Worm (Caenorhabditis elegans) whole organism, L4 larva: ENCODE data around the gene Y41C4A.6.
A peak's percentile ranks its signal among the peaks of the same experiment; 100 is the strongest.

Experiments
- R02D3.7 ChIP-seq: fragments of 150-350 bp; sonication (generic microtip); optimal IDR thresholded peaks from 3 replicates; lab custom pipeline; 2014; ENCODE audit warnings: missing biosample characterization, missing genetic modification characterization
- Y105C5A.15 ChIP-seq: fragments of 200-800 bp; sonication (Bioruptor generic); IDR thresholded peaks from 2 replicates; pipeline ENCODE4 v1.3.6; 2022; ENCODE audit warnings: missing genetic modification characterization, missing compliant biosample characterization
- Y48G9A.11 ChIP-seq: fragments of 200-800 bp; sonication (Bioruptor generic); IDR thresholded peaks from 2 replicates; pipeline ENCODE4 v1.3.6; 2022; ENCODE audit warnings: missing genetic modification reagents, missing genetic modification characterization, missing compliant biosample characterization
- Y75B8A.6 ChIP-seq: fragments of 200-800 bp; sonication (Bioruptor generic); IDR thresholded peaks from 2 replicates; pipeline ENCODE4 v1.3.6; 2022; ENCODE audit warnings: missing genetic modification reagents, missing genetic modification characterization, missing compliant biosample characterization
- ZK546.5 ChIP-seq, 2 experiments: sonication (generic microtip); optimal IDR thresholded peaks; 2 replicates each; lab custom pipeline; 2017; ENCODE audit warnings: missing biosample characterization in 2 of 2, missing genetic modification characterization in 2 of 2
- aha-1 ChIP-seq: fragments of 150-350 bp; peaks from one replicate; lab custom pipeline; 2014; ENCODE audit warnings: missing biosample characterization, missing genetic modification characterization
- ama-1 ChIP-seq: fragments of 150-350 bp; optimal IDR thresholded peaks from 2 replicates; lab custom pipeline; 2014; ENCODE audit warnings: inconsistent platforms, mixed read lengths
- arid-1 ChIP-seq: fragments of 200-800 bp; sonication (Bioruptor generic); conservative IDR thresholded peaks from 2 replicates; pipeline ENCODE4 v1.3.6; 2022; ENCODE audit warnings: missing genetic modification reagents, missing genetic modification characterization, missing compliant biosample characterization
- ceh-20 ChIP-seq: fragments of 200-800 bp; sonication (Bioruptor generic); IDR thresholded peaks from 2 replicates; pipeline ENCODE4 v1.3.6; 2022; ENCODE audit warnings: missing genetic modification reagents, missing genetic modification characterization, missing compliant biosample characterization
- ceh-32 ChIP-seq: sonication (generic microtip); optimal IDR thresholded peaks from 2 replicates; lab custom pipeline; 2016; ENCODE audit warnings: mild to moderate bottlenecking, missing genetic modification characterization, missing compliant biosample characterization; ENCODE audit not compliant: poor library complexity
- cey-2 ChIP-seq: sonication (generic microtip); optimal IDR thresholded peaks from 3 replicates; lab custom pipeline; 2017; ENCODE audit warnings: missing genetic modification characterization, mild to moderate bottlenecking, missing compliant biosample characterization, antibody characterized with exemption, borderline replicate concordance; ENCODE audit not compliant: insufficient read depth
- daf-16 ChIP-seq, 3 experiments: sonication (generic microtip); optimal IDR thresholded peaks; 2 replicates each; lab custom pipeline; 2016 to 2017; ENCODE audit warnings: missing genetic modification characterization in 3 of 3, missing genetic modification reagents in 3 of 3, mild to moderate bottlenecking in 2 of 3, missing compliant biosample characterization in 2 of 3, missing biosample characterization in 1 of 3, moderate library complexity in 1 of 3
- daf-19 ChIP-seq: fragments of 200-800 bp; sonication (Bioruptor generic); conservative IDR thresholded peaks from 2 replicates; pipeline ENCODE4 v1.3.6; 2022; ENCODE audit warnings: missing genetic modification characterization, missing compliant biosample characterization
- dmd-8 ChIP-seq: fragments of 200-800 bp; sonication (Bioruptor generic); IDR thresholded peaks from 2 replicates; pipeline ENCODE4 v1.3.6; 2022; ENCODE audit warnings: missing genetic modification characterization, missing compliant biosample characterization
- duxl-1 ChIP-seq: sonication (generic microtip); optimal IDR thresholded peaks from 2 replicates; lab custom pipeline; 2016; ENCODE audit warnings: mild to moderate bottlenecking, missing genetic modification characterization, moderate library complexity, missing compliant biosample characterization; ENCODE audit not compliant: poor library complexity
- hif-1 ChIP-seq, 2 experiments: sonication (generic microtip); optimal IDR thresholded peaks; 2 replicates each; lab custom pipeline; 2016 to 2017; ENCODE audit warnings: missing compliant biosample characterization in 2 of 2, missing genetic modification characterization in 2 of 2, missing genetic modification reagents in 2 of 2, missing genotype in 2 of 2, mild to moderate bottlenecking in 1 of 2
- hlh-11 ChIP-seq: fragments of 200-800 bp; sonication (Bioruptor generic); optimal IDR thresholded peaks from 2 replicates; lab custom pipeline; 2018; ENCODE audit warnings: mild to moderate bottlenecking, missing genetic modification characterization, missing compliant biosample characterization
- lin-15B ChIP-seq: fragments of 150-350 bp; sonication (generic microtip); optimal IDR thresholded peaks from 3 replicates; lab custom pipeline; 2014; ENCODE audit warnings: missing biosample characterization, missing genetic modification characterization
- lin-38 ChIP-seq: fragments of 200-800 bp; sonication (Bioruptor generic); IDR thresholded peaks from 2 replicates; pipeline ENCODE4 v1.3.6; 2022; ENCODE audit warnings: missing genetic modification reagents, missing genetic modification characterization, missing compliant biosample characterization
- lsy-2 ChIP-seq, 2 experiments: fragments of 150-350 bp in 1 of 2; sonication (generic microtip) in 1 of 2; optimal IDR thresholded peaks; 2 replicates each; lab custom pipeline; 2014 to 2017; ENCODE audit warnings: missing biosample characterization in 2 of 2, missing genetic modification characterization in 2 of 2
- madf-5 ChIP-seq, 2 experiments: fragments of 200-800 bp; sonication (Bioruptor generic); IDR thresholded peaks; 2 replicates each; pipeline ENCODE4 v1.3.6; 2022; ENCODE audit warnings: missing compliant biosample characterization in 2 of 2, missing genetic modification characterization in 2 of 2
- mdt-29 ChIP-seq: fragments of 200-800 bp; sonication (Bioruptor generic); IDR thresholded peaks from 2 replicates; pipeline ENCODE4 v1.3.6; 2022; ENCODE audit warnings: missing genetic modification reagents, missing genetic modification characterization, missing compliant biosample characterization
- mep-1 ChIP-seq: fragments of 150-350 bp; sonication (generic microtip); optimal IDR thresholded peaks from 3 replicates; lab custom pipeline; 2014; ENCODE audit warnings: missing biosample characterization, missing genetic modification characterization
- mes-2 ChIP-seq: sonication (generic microtip); optimal IDR thresholded peaks from 2 replicates; lab custom pipeline; 2016; ENCODE audit warnings: missing genotype, mild to moderate bottlenecking, missing genetic modification characterization, missing compliant biosample characterization; ENCODE audit not compliant: poor library complexity, severe bottlenecking
- mxl-3 ChIP-seq: fragments of 200-800 bp; sonication (Bioruptor generic); optimal IDR thresholded peaks from 2 replicates; lab custom pipeline; 2018; ENCODE audit warnings: mild to moderate bottlenecking, missing genetic modification characterization, missing compliant biosample characterization
- nhr-102 ChIP-seq: sonication (generic microtip); optimal IDR thresholded peaks from 2 replicates; lab custom pipeline; 2016; ENCODE audit warnings: mild to moderate bottlenecking, missing genetic modification characterization, moderate library complexity, missing compliant biosample characterization
- nhr-237 ChIP-seq: sonication (generic microtip); optimal IDR thresholded peaks from 2 replicates; lab custom pipeline; 2017; ENCODE audit warnings: missing biosample characterization, missing genetic modification characterization
- nhr-25 ChIP-seq: sonication (generic microtip); optimal IDR thresholded peaks from 2 replicates; lab custom pipeline; 2017; ENCODE audit warnings: missing genetic modification characterization, mild to moderate bottlenecking, missing compliant biosample characterization, antibody characterized with exemption, moderate library complexity, borderline replicate concordance; ENCODE audit not compliant: insufficient read depth
- nhr-6 ChIP-seq: fragments of 150-350 bp; optimal IDR thresholded peaks from 2 replicates; lab custom pipeline; 2014; ENCODE audit warnings: missing biosample characterization, missing genetic modification characterization
- nhr-77 ChIP-seq: fragments of 150-350 bp; optimal IDR thresholded peaks from 2 replicates; lab custom pipeline; 2014; ENCODE audit warnings: missing biosample characterization, missing genetic modification characterization
- pha-4 ChIP-seq, 2 experiments: fragments of 150-350 bp in 1 of 2; fragments of 200-800 bp in 1 of 2; sonication (Bioruptor generic) in 1 of 2; IDR thresholded peaks in 1 of 2; optimal IDR thresholded peaks in 1 of 2; 2 replicates each; pipeline versions ENCODE4 v1.3.6 to Lab custom; 2014 to 2022; ENCODE audit warnings: missing genetic modification characterization in 2 of 2, missing genetic modification reagents in 2 of 2, missing biosample characterization in 1 of 2, missing compliant biosample characterization in 1 of 2
- rbr-2 ChIP-seq: sonication (generic microtip); optimal IDR thresholded peaks from 2 replicates; lab custom pipeline; 2016; ENCODE audit warnings: missing genotype, missing genetic modification characterization, missing compliant biosample characterization
- set-16 ChIP-seq: fragments of 200-800 bp; sonication (Bioruptor generic); IDR thresholded peaks from 2 replicates; pipeline ENCODE4 v1.3.6; 2022; ENCODE audit warnings: missing genetic modification reagents, missing genetic modification characterization, missing compliant biosample characterization
- snpc-4 ChIP-seq: fragments of 150-350 bp; optimal IDR thresholded peaks from 2 replicates; lab custom pipeline; 2014; ENCODE audit warnings: missing biosample characterization, missing genetic modification characterization
- unc-130 ChIP-seq: sonication (generic microtip); optimal IDR thresholded peaks from 2 replicates; lab custom pipeline; 2016; ENCODE audit warnings: missing genetic modification reagents, missing genetic modification characterization, missing compliant biosample characterization
- zfp-2 ChIP-seq: sonication (generic microtip); optimal IDR thresholded peaks from 2 replicates; lab custom pipeline; 2016; ENCODE audit warnings: mild to moderate bottlenecking, missing genetic modification characterization, missing compliant biosample characterization
- zfp-3 ChIP-seq: fragments of 200-800 bp; sonication (Bioruptor generic); conservative IDR thresholded peaks from 2 replicates; pipeline ENCODE4 v1.3.6; 2022; ENCODE audit warnings: missing genetic modification reagents, missing genetic modification characterization, missing compliant biosample characterization
- zip-2 ChIP-seq: fragments of 150-350 bp; optimal IDR thresholded peaks from 2 replicates; lab custom pipeline; 2014; ENCODE audit warnings: missing biosample characterization, missing genetic modification characterization

Y41C4A.6 gene

ce11 chrIII:11705930-11706329, 9.6 kb downstream of the Y41C4A.6 start:
- TF ChIP-seq ceh-20 (GFP tag; lab: Robert Waterston, UW), result 0 out of 2 replicates have a peak, but pooled peaks have one; percentile 42
- TF ChIP-seq nhr-77 (tag; lab: Kevin White, UChicago), result no peak
- TF ChIP-seq Y48G9A.11, result 0 out of 2 replicates have a peak, but pooled peaks have one; percentile 17
- TF ChIP-seq aha-1 (tag; lab: Kevin White, UChicago), result peak; percentile 21
- TF ChIP-seq zip-2 (tag; lab: Kevin White, UChicago), result no peak
- TF ChIP-seq madf-5 (GFP tag; IDR thresholded peaks at IDR 0.05; lab: Robert Waterston, UW), result peak in 1 of 2 experiments; percentile 30; a peak in 1 of 4 replicates
- peak; percentile 98 for TF ChIP-seq set-16 (GFP tag; lab: Robert Waterston, UW)
- no peak for TF ChIP-seq mxl-3 (GFP tag; lab: Kevin White, UChicago)
- TF ChIP-seq nhr-25 (tag; lab: Kevin White, UChicago), result no peak
- no peak for TF ChIP-seq nhr-102 (tag; lab: Kevin White, UChicago)
- TF ChIP-seq hlh-11, result no peak
- TF ChIP-seq mes-2 (tag; lab: Kevin White, UChicago), result peak; percentile 19
- TF ChIP-seq ama-1 (lab: Kevin White, UChicago), result no peak

ce11 chrIII:11706665-11707064, 10.3 kb downstream of the Y41C4A.6 start, which contains the start of gene col-96:
TSS of gene col-96 (minus strand) at chrIII:11706765.
- TF ChIP-seq rbr-2, result no peak
- no peak for TF ChIP-seq lin-15B
- no peak for TF ChIP-seq mdt-29 (GFP tag; lab: Robert Waterston, UW)
- no peak for TF ChIP-seq nhr-237
- TF ChIP-seq daf-19 (GFP tag; lab: Robert Waterston, UW), result no peak
- no peak for TF ChIP-seq nhr-6 (tag; lab: Kevin White, UChicago)
- no peak for TF ChIP-seq set-16 (GFP tag; lab: Robert Waterston, UW)
- no peak for TF ChIP-seq ZK546.5 (tag; optimal IDR thresholded peaks at IDR 0.05; lab: Kevin White, UChicago)
- no peak for TF ChIP-seq ceh-32 (tag; lab: Kevin White, UChicago)
- no peak for TF ChIP-seq Y105C5A.15
- no peak for TF ChIP-seq pha-4 (GFP tag; IDR thresholded peaks at IDR 0.05; lab: Robert Waterston, UW)
- TF ChIP-seq pha-4 (tag; optimal IDR thresholded peaks at IDR 0.05; lab: Kevin White, UChicago), result no peak
- TF ChIP-seq hif-1 (tag; optimal IDR thresholded peaks at IDR 0.05; lab: Kevin White, UChicago), result no peak
- no peak for TF ChIP-seq zfp-3 (GFP tag; lab: Robert Waterston, UW)
- TF ChIP-seq snpc-4 (tag; lab: Kevin White, UChicago), result no peak
- no peak for TF ChIP-seq mep-1 (tag; lab: Kevin White, UChicago)
- no peak for TF ChIP-seq ama-1 (lab: Kevin White, UChicago)
- no peak for TF ChIP-seq lsy-2 (tag; optimal IDR thresholded peaks at IDR 0.05; lab: Kevin White, UChicago)
- TF ChIP-seq dmd-8 (GFP tag; lab: Robert Waterston, UW), result no peak
- TF ChIP-seq mxl-3 (GFP tag; lab: Kevin White, UChicago), result no peak
- TF ChIP-seq, all 104 proteins: peak for 0

ce11 chrIII:11708722-11709121, 12.3 kb downstream of the Y41C4A.6 start, which contains the start of gene Y41C4A.8:
TSS of gene Y41C4A.8 (minus strand) at chrIII:11708822.
- no peak for TF ChIP-seq R02D3.7 (tag; lab: Kevin White, UChicago)
- no peak for TF ChIP-seq mep-1 (tag; lab: Kevin White, UChicago)
- no peak for TF ChIP-seq zfp-2 (tag; lab: Kevin White, UChicago)
- TF ChIP-seq unc-130 (GFP tag; lab: Kevin White, UChicago), result no peak

DNA sequence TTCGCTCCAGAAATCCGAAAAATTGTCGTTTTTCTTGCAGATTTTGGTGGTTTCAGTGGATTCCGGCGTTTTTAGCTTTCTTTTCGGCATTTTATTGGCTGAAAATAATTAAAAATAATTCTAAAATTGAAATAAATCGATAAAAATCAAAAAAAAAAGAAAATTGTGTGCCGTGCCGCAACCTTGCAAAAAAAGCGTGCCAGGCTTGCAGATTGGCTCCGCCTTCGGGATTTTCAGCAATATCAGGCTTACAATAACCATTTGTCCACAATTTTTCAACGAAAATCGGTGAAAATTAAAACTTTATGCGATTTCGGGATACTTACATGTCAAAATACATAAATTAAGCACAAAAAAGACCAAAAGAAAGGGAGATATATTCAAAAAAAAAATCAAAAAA, 22.2 kb downstream of the Y41C4A.6 start, which contains the start of gene Y41C4A.9:
Gene Y41C4A.9 (minus strand): TSS at position 98 of the 400 bp plus-strand sequence.
- TF ChIP-seq lsy-2 (tag; optimal IDR thresholded peaks at IDR 0.05; lab: Kevin White, UChicago), result no peak
- TF ChIP-seq Y75B8A.6 (GFP tag; lab: Robert Waterston, UW), result no peak
- no peak for TF ChIP-seq daf-16 (GFP tag; optimal IDR thresholded peaks at IDR 0.05; lab: Kevin White, UChicago)
- TF ChIP-seq daf-16 (tag; optimal IDR thresholded peaks at IDR 0.05; lab: Kevin White, UChicago), result peak; percentile 11
- TF ChIP-seq duxl-1, result no peak
- no peak for TF ChIP-seq ceh-20 (GFP tag; lab: Robert Waterston, UW)
- no peak for TF ChIP-seq zfp-2 (tag; lab: Kevin White, UChicago)
- peak; percentile 68 for TF ChIP-seq lin-38 (GFP tag; lab: Robert Waterston, UW)
- no peak for TF ChIP-seq arid-1 (GFP tag; lab: Robert Waterston, UW)
- TF ChIP-seq mes-2 (tag; lab: Kevin White, UChicago), result peak; percentile 57
- TF ChIP-seq cey-2 (tag; lab: Kevin White, UChicago), result no peak
- no peak for TF ChIP-seq Y48G9A.11
- peak; percentile 4 for TF ChIP-seq ama-1 (lab: Kevin White, UChicago)
